Worm (Caenorhabditis elegans): ENCODE data around the gene cah-5.

DNA sequence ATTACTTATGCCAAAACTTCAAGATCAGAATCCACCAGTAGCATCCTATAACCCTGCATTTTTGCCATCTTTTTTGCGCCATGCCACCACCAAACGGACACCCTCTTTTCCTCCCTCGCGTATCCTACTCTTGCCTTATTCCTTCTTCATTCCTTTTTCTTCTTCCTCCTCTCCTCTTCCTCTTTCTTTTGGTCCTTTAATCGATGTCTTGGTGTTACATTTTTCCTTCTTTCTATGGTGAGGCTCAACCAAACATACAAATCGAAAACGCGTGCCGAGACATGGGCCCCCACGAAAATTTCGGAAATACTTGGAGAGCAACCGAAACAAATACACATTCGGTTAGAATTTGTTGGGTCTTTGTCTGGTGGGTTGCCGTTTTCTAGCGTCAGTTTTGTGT lies 48.5 kb upstream of the cah-5 start:
- TF ChIP-seq nhr-237 (tag; optimal IDR thresholded peaks at IDR 0.05) (no peak), bed-3 (GFP tag; optimal IDR thresholded peaks at IDR 0.05) (no peak), lin-13 (tag; optimal IDR thresholded peaks at IDR 0.05) (no peak), blmp-1 (tag; optimal IDR thresholded peaks at IDR 0.05) (no peak), nhr-2 (tag; optimal IDR thresholded peaks at IDR 0.05) (no peak), unc-62 (GFP tag; optimal IDR thresholded peaks at IDR 0.05) (no peak), ces-1 (GFP tag; optimal IDR thresholded peaks at IDR 0.05) (peak; percentile 42)
